Worm (Caenorhabditis elegans): ENCODE results near the gene ptp-1.

- TF ChIP-seq med-1 (GFP tag; optimal IDR thresholded peaks at IDR 0.05; ENCODE audit: insufficient read depth) (no peak), flt-1 (GFP tag; IDR thresholded peaks at IDR 0.05) (no peak), ztf-23 (GFP tag; IDR thresholded peaks at IDR 0.05) (no peak), cog-1 (tag; optimal IDR thresholded peaks at IDR 0.05) (no peak), tab-1 (GFP tag; IDR thresholded peaks at IDR 0.05) (no peak), ref-1 (GFP tag; conservative IDR thresholded peaks at IDR 0.05) (no peak), ztf-29 (GFP tag; IDR thresholded peaks at IDR 0.05) (no peak), T22C8.4 (GFP tag; IDR thresholded peaks at IDR 0.05) (no peak), klf-2 (GFP tag; conservative IDR thresholded peaks at IDR 0.05) (no peak)
These were observed 4.2 kb downstream of the ptp-1 start for ce11 chrIII:3594681-3595080.

Data from whole organism, midembryonic.